Worm (Caenorhabditis elegans): ENCODE data around the gene ugt-22.

DNA sequence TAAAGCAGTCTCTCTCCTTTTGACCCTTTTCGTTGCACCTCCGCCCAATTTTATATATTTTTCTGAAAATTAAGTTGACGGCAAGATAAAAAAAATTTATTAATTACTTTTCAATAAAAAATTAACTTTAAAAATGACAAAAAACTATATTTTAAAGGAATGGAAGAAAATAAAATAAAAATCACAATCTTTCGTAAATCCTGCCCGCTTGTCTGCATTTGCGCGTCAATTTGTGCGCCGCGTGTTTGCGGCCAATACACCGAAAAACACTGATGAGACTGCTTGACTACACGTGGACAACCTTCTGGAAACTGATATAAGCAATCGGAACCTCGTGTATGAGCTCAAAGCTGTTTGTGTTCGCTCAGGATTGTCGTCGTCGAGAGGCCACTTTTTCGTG, 2.1 kb upstream of the ugt-22 start, which contains the start of gene C08F11.7:
- no peak for TF ChIP-seq elt-3 (tag; optimal IDR thresholded peaks at IDR 0.05)
- no peak for TF ChIP-seq nhr-237 (tag; optimal IDR thresholded peaks at IDR 0.05)
- TF ChIP-seq mep-1 (tag; optimal IDR thresholded peaks at IDR 0.05), result no peak
- TF ChIP-seq unc-62 (GFP tag; optimal IDR thresholded peaks at IDR 0.05), result no peak
- TF ChIP-seq snpc-4 (tag; optimal IDR thresholded peaks at IDR 0.05), result no peak
- no peak for TF ChIP-seq lin-13 (tag; optimal IDR thresholded peaks at IDR 0.05)
